Worm (Caenorhabditis elegans) whole organism, L3 larva: ENCODE measurements around the gene F44E2.6.

ENCODE experiments used
- R02D3.7 ChIP-seq: fragments of 150-350 bp; optimal IDR thresholded peaks from 2 replicates; lab custom pipeline; 2014; ENCODE audit warnings: missing biosample characterization, missing genetic modification characterization
- ZK546.5 ChIP-seq: sonication (generic microtip); optimal IDR thresholded peaks from 2 replicates; lab custom pipeline; 2017; ENCODE audit warnings: missing biosample characterization, missing genetic modification characterization
- aly-2 ChIP-seq: fragments of 150-350 bp; optimal IDR thresholded peaks from 2 replicates; lab custom pipeline; 2014; ENCODE audit warnings: missing biosample characterization, missing genetic modification characterization
- nhr-12 ChIP-seq: fragments of 150-350 bp; optimal IDR thresholded peaks from 2 replicates; lab custom pipeline; 2014; ENCODE audit warnings: missing biosample characterization, missing genetic modification characterization

DNA sequence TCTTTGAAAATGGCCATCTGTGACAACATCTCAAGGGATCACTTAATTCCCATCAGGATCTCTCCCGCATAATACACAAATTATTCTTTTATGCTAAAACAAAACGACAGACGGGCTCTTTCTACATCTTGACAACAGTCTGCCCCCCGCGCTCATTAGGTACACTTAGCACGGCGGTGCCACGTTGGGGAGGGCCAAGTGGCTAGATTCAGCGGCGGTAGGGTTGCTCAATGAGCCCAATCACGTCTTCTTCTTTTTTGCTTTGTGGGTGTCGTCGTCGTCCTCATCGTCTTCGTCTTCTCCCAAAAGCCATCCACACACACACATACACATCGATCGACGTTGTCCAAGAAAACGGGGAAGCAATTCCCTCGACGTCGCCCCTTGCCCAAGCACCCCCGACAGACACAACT lies 28.0 kb upstream of the F44E2.6 start:
- TF ChIP-seq aly-2 (tag; lab: Kevin White, UChicago): no peak
- no peak for TF ChIP-seq R02D3.7 (tag; lab: Kevin White, UChicago)
- no peak for TF ChIP-seq ZK546.5 (tag; lab: Kevin White, UChicago)
- TF ChIP-seq nhr-12 (tag; lab: Kevin White, UChicago): no peak
